Worm (Caenorhabditis elegans): ENCODE measurements around the gene T25B2.2.

T25B2.2 gene

ce11 chrX:6150949-6151519 is 18.4 kb upstream of the T25B2.2 start:
- TF ChIP-seq flt-1 (GFP tag; IDR thresholded peaks at IDR 0.05) = no peak
- no peak for TF ChIP-seq cog-1 (tag; optimal IDR thresholded peaks at IDR 0.05)
- TF ChIP-seq T22C8.4 (GFP tag; IDR thresholded peaks at IDR 0.05) = no peak
- no peak for TF ChIP-seq ref-1 (GFP tag; conservative IDR thresholded peaks at IDR 0.05)
- no peak for TF ChIP-seq ztf-23 (GFP tag; IDR thresholded peaks at IDR 0.05)

ce11 chrX:6155436-6155835 is 14.0 kb upstream of the T25B2.2 start:
- no peak for TF ChIP-seq med-1 (GFP tag; optimal IDR thresholded peaks at IDR 0.05; ENCODE audit: insufficient read depth)
- no peak for TF ChIP-seq ref-1 (GFP tag; conservative IDR thresholded peaks at IDR 0.05)
- TF ChIP-seq klf-2 (GFP tag; conservative IDR thresholded peaks at IDR 0.05) = no peak
- TF ChIP-seq flt-1 (GFP tag; IDR thresholded peaks at IDR 0.05) = no peak
- no peak for TF ChIP-seq cog-1 (tag; optimal IDR thresholded peaks at IDR 0.05)
- no peak for TF ChIP-seq T22C8.4 (GFP tag; IDR thresholded peaks at IDR 0.05)
- TF ChIP-seq tab-1 (GFP tag; IDR thresholded peaks at IDR 0.05) = no peak
- no peak for TF ChIP-seq ztf-29 (GFP tag; IDR thresholded peaks at IDR 0.05)
- no peak for TF ChIP-seq ztf-23 (GFP tag; IDR thresholded peaks at IDR 0.05)

- TF ChIP-seq tab-1 (GFP tag; IDR thresholded peaks at IDR 0.05) = no peak
- TF ChIP-seq ztf-29 (GFP tag; IDR thresholded peaks at IDR 0.05) = no peak
- no peak for TF ChIP-seq ref-1 (GFP tag; conservative IDR thresholded peaks at IDR 0.05)
- TF ChIP-seq flt-1 (GFP tag; IDR thresholded peaks at IDR 0.05) = no peak
- no peak for TF ChIP-seq T22C8.4 (GFP tag; IDR thresholded peaks at IDR 0.05)
- TF ChIP-seq klf-2 (GFP tag; conservative IDR thresholded peaks at IDR 0.05) = no peak
- TF ChIP-seq med-1 (GFP tag; optimal IDR thresholded peaks at IDR 0.05; ENCODE audit: insufficient read depth) = no peak
- TF ChIP-seq cog-1 (tag; optimal IDR thresholded peaks at IDR 0.05) = no peak
- TF ChIP-seq ztf-23 (GFP tag; IDR thresholded peaks at IDR 0.05) = no peak
These were observed 12.0 kb upstream of the T25B2.2 start for ce11 chrX:6157411-6157916.

- TF ChIP-seq med-1 (GFP tag; optimal IDR thresholded peaks at IDR 0.05; ENCODE audit: insufficient read depth) (no peak), tab-1 (GFP tag; IDR thresholded peaks at IDR 0.05) (no peak), cog-1 (tag; optimal IDR thresholded peaks at IDR 0.05) (no peak), ref-1 (GFP tag; conservative IDR thresholded peaks at IDR 0.05) (no peak), flt-1 (GFP tag; IDR thresholded peaks at IDR 0.05) (no peak), ztf-29 (GFP tag; IDR thresholded peaks at IDR 0.05) (no peak), T22C8.4 (GFP tag; IDR thresholded peaks at IDR 0.05) (no peak), klf-2 (GFP tag; conservative IDR thresholded peaks at IDR 0.05) (no peak), ztf-23 (GFP tag; IDR thresholded peaks at IDR 0.05) (no peak)
These were observed 9.9 kb upstream of the T25B2.2 start for ce11 chrX:6159562-6159961.

- TF ChIP-seq T22C8.4 (GFP tag; IDR thresholded peaks at IDR 0.05) (no peak), ref-1 (GFP tag; conservative IDR thresholded peaks at IDR 0.05) (no peak), tab-1 (GFP tag; IDR thresholded peaks at IDR 0.05) (no peak), klf-2 (GFP tag; conservative IDR thresholded peaks at IDR 0.05) (no peak), flt-1 (GFP tag; IDR thresholded peaks at IDR 0.05) (no peak), cog-1 (tag; optimal IDR thresholded peaks at IDR 0.05) (no peak), ztf-29 (GFP tag; IDR thresholded peaks at IDR 0.05) (no peak), ztf-23 (GFP tag; IDR thresholded peaks at IDR 0.05) (no peak), med-1 (GFP tag; optimal IDR thresholded peaks at IDR 0.05; ENCODE audit: insufficient read depth) (no peak)
These were observed 9.0 kb upstream of the T25B2.2 start, which contains the start of gene odd-2 for ce11 chrX:6160427-6160826. TSS of gene odd-2 (minus strand) at chrX:6160527.

ce11 chrX:6162037-6162436 is 7.4 kb upstream of the T25B2.2 start:
- TF ChIP-seq ref-1 (GFP tag; conservative IDR thresholded peaks at IDR 0.05) = no peak
- no peak for TF ChIP-seq ztf-29 (GFP tag; IDR thresholded peaks at IDR 0.05)
- TF ChIP-seq cog-1 (tag; optimal IDR thresholded peaks at IDR 0.05) = no peak
- no peak for TF ChIP-seq klf-2 (GFP tag; conservative IDR thresholded peaks at IDR 0.05)
- TF ChIP-seq tab-1 (GFP tag; IDR thresholded peaks at IDR 0.05) = no peak
- TF ChIP-seq flt-1 (GFP tag; IDR thresholded peaks at IDR 0.05) = no peak
- TF ChIP-seq med-1 (GFP tag; optimal IDR thresholded peaks at IDR 0.05; ENCODE audit: insufficient read depth) = no peak
- TF ChIP-seq T22C8.4 (GFP tag; IDR thresholded peaks at IDR 0.05) = no peak
- TF ChIP-seq ztf-23 (GFP tag; IDR thresholded peaks at IDR 0.05) = no peak

- TF ChIP-seq ztf-29 (GFP tag; IDR thresholded peaks at IDR 0.05) = no peak
- no peak for TF ChIP-seq flt-1 (GFP tag; IDR thresholded peaks at IDR 0.05)
- TF ChIP-seq cog-1 (tag; optimal IDR thresholded peaks at IDR 0.05) = no peak
- TF ChIP-seq med-1 (GFP tag; optimal IDR thresholded peaks at IDR 0.05; ENCODE audit: insufficient read depth) = no peak
- TF ChIP-seq ztf-23 (GFP tag; IDR thresholded peaks at IDR 0.05) = no peak
- TF ChIP-seq klf-2 (GFP tag; conservative IDR thresholded peaks at IDR 0.05) = no peak
- no peak for TF ChIP-seq T22C8.4 (GFP tag; IDR thresholded peaks at IDR 0.05)
- no peak for TF ChIP-seq ref-1 (GFP tag; conservative IDR thresholded peaks at IDR 0.05)
- no peak for TF ChIP-seq tab-1 (GFP tag; IDR thresholded peaks at IDR 0.05)
These were observed 2.1 kb upstream of the T25B2.2 start for ce11 chrX:6167376-6167775.

- TF ChIP-seq klf-2 (GFP tag; conservative IDR thresholded peaks at IDR 0.05) (no peak), tab-1 (GFP tag; IDR thresholded peaks at IDR 0.05) (no peak), T22C8.4 (GFP tag; IDR thresholded peaks at IDR 0.05) (no peak), med-1 (GFP tag; optimal IDR thresholded peaks at IDR 0.05; ENCODE audit: insufficient read depth) (no peak), ref-1 (GFP tag; conservative IDR thresholded peaks at IDR 0.05) (no peak), cog-1 (tag; optimal IDR thresholded peaks at IDR 0.05) (no peak)
These were observed 4.2 kb downstream of the T25B2.2 start, which contains the start of gene T25B2.1 for ce11 chrX:6173656-6174055. TSS of gene T25B2.1 (plus strand) at chrX:6173956.

ce11 chrX:6175829-6176228 is 6.4 kb downstream of the T25B2.2 start, which contains the start of gene T25B2.3:
TSS of gene T25B2.3 (plus strand) at chrX:6176129.
- no peak for TF ChIP-seq flt-1 (GFP tag; IDR thresholded peaks at IDR 0.05)

- TF ChIP-seq ref-1 (GFP tag; conservative IDR thresholded peaks at IDR 0.05) (no peak), klf-2 (GFP tag; conservative IDR thresholded peaks at IDR 0.05) (no peak), cog-1 (tag; optimal IDR thresholded peaks at IDR 0.05) (no peak), ztf-23 (GFP tag; IDR thresholded peaks at IDR 0.05) (no peak), T22C8.4 (GFP tag; IDR thresholded peaks at IDR 0.05) (no peak), tab-1 (GFP tag; IDR thresholded peaks at IDR 0.05) (no peak), ztf-29 (GFP tag; IDR thresholded peaks at IDR 0.05) (no peak)
These were observed 8.6 kb downstream of the T25B2.2 start, which contains the start of the genes T25B2.4 and T13C5.3 for ce11 chrX:6177944-6178566. TSS of gene T25B2.4 (plus strand) at chrX:6178244. TSS of gene T13C5.3 (plus strand) at chrX:6178516.
